Worm (Caenorhabditis elegans): ENCODE results near the gene gpd-1.

gpd-1 gene

ce11 chrII:10390250-10390821 is 3.6 kb upstream of the gpd-1 start (continued):
- TF ChIP-seq hlh-30 (tag; optimal IDR thresholded peaks at IDR 0.05; ENCODE audit: insufficient read depth) (peak; percentile 96), mdl-1 (tag; optimal IDR thresholded peaks at IDR 0.05) (peak; percentile 20 to 88), rbr-2 (tag; optimal IDR thresholded peaks at IDR 0.05) (peak; percentile 5), unc-130 (GFP tag; optimal IDR thresholded peaks at IDR 0.05) (no peak), ztf-7 (tag; optimal IDR thresholded peaks at IDR 0.05) (no peak), ceh-82 (tag; optimal IDR thresholded peaks at IDR 0.05) (no peak), unc-62 (GFP tag; optimal IDR thresholded peaks at IDR 0.05 in 1 of 2) (peak in 1 of 2 experiments; percentile 97), unc-62 (tag; optimal IDR thresholded peaks at IDR 0.05) (no peak), F10B5.3 (tag; optimal IDR thresholded peaks at IDR 0.05) (no peak), ceh-62 (tag; optimal IDR thresholded peaks at IDR 0.05) (no peak), arid-1 (GFP tag; conservative IDR thresholded peaks at IDR 0.05) (no peak), hlh-11 (tag; optimal IDR thresholded peaks at IDR 0.05) (peak; percentile 82), set-16 (GFP tag; IDR thresholded peaks at IDR 0.05) (no peak), nhr-11 (tag; optimal IDR thresholded peaks at IDR 0.05) (peak; percentile 54), daf-12 (tag; optimal IDR thresholded peaks at IDR 0.05) (no peak), Y105C5A.15 (GFP tag; IDR thresholded peaks at IDR 0.05) (no peak), nhr-10 (tag; optimal IDR thresholded peaks at IDR 0.05) (no peak), pha-4 (GFP tag; IDR thresholded peaks at IDR 0.05) (no peak), pha-4 (tag; optimal IDR thresholded peaks at IDR 0.05) (no peak), ZK546.5 (tag; optimal IDR thresholded peaks at IDR 0.05) (no peak), fos-1 (tag; optimal IDR thresholded peaks at IDR 0.05) (no peak), R02D3.7 (tag; optimal IDR thresholded peaks at IDR 0.05) (no peak), T26A8.4 (GFP tag; IDR thresholded peaks at IDR 0.05) (0 out of 2 replicates have a peak, but pooled peaks have one; percentile 8)

- TF ChIP-seq daf-16 (GFP tag; optimal IDR thresholded peaks at IDR 0.05) (no peak), daf-16 (tag; optimal IDR thresholded peaks at IDR 0.05) (peak; percentile 1), skn-1 (tag; optimal IDR thresholded peaks at IDR 0.05) (no peak), D1046.2 (GFP tag; IDR thresholded peaks at IDR 0.05) (no peak), aha-1 (tag) (peak; percentile 5)
Observed at ce11 chrII:10390854-10391253, 3.1 kb upstream of the gpd-1 start, which contains the start of the genes T09F3.2 and T09F3.7. Gene T09F3.2, plus strand, starts transcription at chrII:10391154. Gene T09F3.7, plus strand, starts transcription at chrII:10391168.

- peak; percentile 78 for TF ChIP-seq unc-130 (GFP tag; optimal IDR thresholded peaks at IDR 0.05)
- TF ChIP-seq ceh-28 (tag; optimal IDR thresholded peaks at IDR 0.05) = no peak
- 0 out of 2 replicates have a peak, but pooled peaks have one; percentile 13 for TF ChIP-seq arid-1 (GFP tag; conservative IDR thresholded peaks at IDR 0.05)
- TF ChIP-seq lin-1 (GFP tag; IDR thresholded peaks at IDR 0.05) = no peak
- TF ChIP-seq unc-62 (GFP tag; optimal IDR thresholded peaks at IDR 0.05 in 1 of 2) = peak in 1 of 2 experiments; percentile 25
- TF ChIP-seq unc-62 (tag; optimal IDR thresholded peaks at IDR 0.05) = no peak
- TF ChIP-seq ZK337.2 (GFP tag; IDR thresholded peaks at IDR 0.05) = 0 out of 2 replicates have a peak, but pooled peaks have one; percentile 54
- no peak for TF ChIP-seq pha-4 (GFP tag; IDR thresholded peaks at IDR 0.05)
- TF ChIP-seq pha-4 (tag; optimal IDR thresholded peaks at IDR 0.05) = peak; percentile 40
- peak in 1 of 2 experiments; percentile 83 for TF ChIP-seq hif-1 (tag; optimal IDR thresholded peaks at IDR 0.05)
- TF ChIP-seq mes-2 (tag; optimal IDR thresholded peaks at IDR 0.05; ENCODE audit: poor library complexity, severe bottlenecking) = peak; percentile 97
- TF ChIP-seq daf-16 (GFP tag; optimal IDR thresholded peaks at IDR 0.05) = no peak
- peak; percentile 9 for TF ChIP-seq daf-16 (tag; optimal IDR thresholded peaks at IDR 0.05)
- no peak for TF ChIP-seq duxl-1 (tag; optimal IDR thresholded peaks at IDR 0.05; ENCODE audit: poor library complexity)
- peak; percentile 13 for TF ChIP-seq hlh-11 (tag; optimal IDR thresholded peaks at IDR 0.05)
- TF ChIP-seq nhr-6 (tag; optimal IDR thresholded peaks at IDR 0.05) = peak; percentile 64
- TF ChIP-seq ceh-20 (GFP tag; IDR thresholded peaks at IDR 0.05) = no peak
- no peak for TF ChIP-seq nhr-76 (tag; optimal IDR thresholded peaks at IDR 0.05)
- TF ChIP-seq rbr-2 (tag; optimal IDR thresholded peaks at IDR 0.05) = peak; percentile 8
- TF ChIP-seq snpc-4 (tag; optimal IDR thresholded peaks at IDR 0.05) = no peak
- TF ChIP-seq nhr-28 (tag; optimal IDR thresholded peaks at IDR 0.05) = peak; percentile 95
- TF ChIP-seq gei-8 (GFP tag; optimal IDR thresholded peaks at IDR 0.05) = no peak
- peak; percentile 66 for TF ChIP-seq T20F7.1 (GFP tag; optimal IDR thresholded peaks at IDR 0.05)
- peak; percentile 23; the same call in 1 of the 2 replicates for TF ChIP-seq dmd-6 (GFP tag; IDR thresholded peaks at IDR 0.05)
- TF ChIP-seq dpl-1 (GFP tag; optimal IDR thresholded peaks at IDR 0.05) = peak; percentile 69
- TF ChIP-seq lin-38 (GFP tag; IDR thresholded peaks at IDR 0.05) = peak; percentile 61
- TF ChIP-seq cey-2 (tag; optimal IDR thresholded peaks at IDR 0.05; ENCODE audit: borderline replicate concordance, insufficient read depth) = no peak
- TF ChIP-seq php-3 (GFP tag; IDR thresholded peaks at IDR 0.05) = no peak
- peak; percentile 39; the same call in 1 of the 2 replicates for TF ChIP-seq snpc-1.2 (GFP tag; IDR thresholded peaks at IDR 0.05)
- TF ChIP-seq ztf-7 (tag; optimal IDR thresholded peaks at IDR 0.05) = no peak
Observed at ce11 chrII:10395303-10395757, 1.4 kb downstream of the gpd-1 start, which contains the start of gene T09F3.4. Gene T09F3.4, plus strand, starts transcription at chrII:10395707.

Data from whole organism, L4 larva.